Fruit fly (Drosophila melanogaster) whole organism, embryonic: ENCODE data around the gene Sec13.

Source experiments
- Aef1 ChIP-seq: fragments of 200-800 bp; sonication (Bioruptor generic); IDR thresholded peaks from 3 replicates; pipeline ENCODE4 v1.3.6; 2022; ENCODE audit warnings: missing biosample characterization, missing genetic modification characterization
- CG10366 ChIP-seq: fragments of 200-800 bp; sonication (Bioruptor generic); IDR thresholded peaks from 2 replicates; pipeline ENCODE4 v1.3.6; 2022; ENCODE audit warnings: missing biosample characterization, missing genetic modification characterization
- CG10959 ChIP-seq: fragments of 200-800 bp; sonication (Bioruptor generic); IDR thresholded peaks from 2 replicates; pipeline ENCODE4 v1.3.6; 2022; ENCODE audit warnings: missing biosample characterization, missing genetic modification characterization
- CG11723 ChIP-seq: fragments of 200-800 bp; sonication (Bioruptor generic); optimal IDR thresholded peaks from 2 replicates; lab custom pipeline; 2017; ENCODE audit warnings: missing biosample characterization, mild to moderate bottlenecking, missing genetic modification characterization
- CG12659 ChIP-seq: fragments of 200-800 bp; sonication (Bioruptor generic); optimal IDR thresholded peaks from 3 replicates; lab custom pipeline; 2017; ENCODE audit warnings: mild to moderate bottlenecking, missing biosample characterization, missing genetic modification reagents, missing genetic modification characterization
- CG16779 ChIP-seq: fragments of 200-800 bp; sonication (Bioruptor generic); IDR thresholded peaks from 2 replicates; pipeline ENCODE4 v1.3.6; 2022; ENCODE audit warnings: missing biosample characterization, missing genetic modification characterization
- CG16813 ChIP-seq: fragments of 200-800 bp; sonication (Bioruptor generic); IDR thresholded peaks from 3 replicates; pipeline ENCODE4 v1.3.6; 2022; ENCODE audit warnings: missing biosample characterization, missing genetic modification characterization; ENCODE audit not compliant: partially characterized antibody
- CG17186 ChIP-seq: fragments of 200-800 bp; sonication (Bioruptor generic); optimal IDR thresholded peaks from 3 replicates; lab custom pipeline; 2017; ENCODE audit warnings: missing biosample characterization, missing genetic modification reagents, missing genetic modification characterization
- CG17568 ChIP-seq: fragments of 200-800 bp; sonication (Bioruptor generic); optimal IDR thresholded peaks from 2 replicates; lab custom pipeline; 2018; ENCODE audit warnings: missing biosample characterization, mild to moderate bottlenecking, missing genetic modification characterization, moderate library complexity
- CG1832 ChIP-seq: fragments of 200-800 bp; sonication (Bioruptor generic); optimal IDR thresholded peaks from 2 replicates; lab custom pipeline; 2017; ENCODE audit warnings: missing biosample characterization, mild to moderate bottlenecking, missing genetic modification characterization, inconsistent platforms
- CG30403 ChIP-seq: fragments of 200-800 bp; sonication (Bioruptor generic); optimal IDR thresholded peaks from 3 replicates; lab custom pipeline; 2016; ENCODE audit warnings: missing biosample characterization, missing genetic modification characterization
- CG32532 ChIP-seq: fragments of 200-800 bp; sonication (Bioruptor generic); IDR thresholded peaks from 2 replicates; pipeline ENCODE4 v1.3.6; 2022; ENCODE audit warnings: missing biosample characterization, missing genetic modification characterization
- CG34422 ChIP-seq: fragments of 200-800 bp; sonication (Bioruptor generic); IDR thresholded peaks from 3 replicates; pipeline ENCODE4 v1.3.6; 2022; ENCODE audit warnings: missing biosample characterization, missing genetic modification characterization
- CG6689 ChIP-seq: fragments of 200-800 bp; sonication (Bioruptor generic); IDR thresholded peaks from 2 replicates; pipeline ENCODE4 v1.3.6; 2022; ENCODE audit warnings: missing biosample characterization, missing genetic modification characterization
- CG8089 ChIP-seq: fragments of 200-800 bp; sonication (Bioruptor generic); optimal IDR thresholded peaks from 3 replicates; lab custom pipeline; 2016; ENCODE audit warnings: missing biosample characterization, missing genetic modification characterization
- CTCF ChIP-seq: fragments of 200-800 bp; sonication (Bioruptor generic); optimal IDR thresholded peaks from 2 replicates; lab custom pipeline; 2017; ENCODE audit warnings: missing biosample characterization, mild to moderate bottlenecking, missing genetic modification characterization, moderate library complexity
- CkIIα-i1 ChIP-seq: fragments of 200-800 bp; sonication (Bioruptor generic); IDR thresholded peaks from 2 replicates; pipeline ENCODE4 v1.3.6; 2022; ENCODE audit warnings: missing biosample characterization, missing genetic modification characterization
- ERR ChIP-seq: fragments of 200-800 bp; sonication (Bioruptor generic); optimal IDR thresholded peaks from 2 replicates; lab custom pipeline; 2016; ENCODE audit warnings: missing biosample characterization, missing genetic modification characterization
- H2.0 ChIP-seq: fragments of 200-800 bp; sonication (Bioruptor generic); IDR thresholded peaks from 2 replicates; pipeline ENCODE4 v1.3.6; 2022; ENCODE audit warnings: missing biosample characterization, missing genetic modification characterization
- Lhr ChIP-seq: fragments of 200-800 bp; sonication (Bioruptor generic); optimal IDR thresholded peaks from 3 replicates; lab custom pipeline; 2017; ENCODE audit warnings: mild to moderate bottlenecking, missing biosample characterization, missing genetic modification reagents, missing genetic modification characterization
- Med ChIP-seq: fragments of 200-800 bp; sonication (Bioruptor generic); peaks from one replicate; lab custom pipeline; 2016; ENCODE audit warnings: missing biosample characterization, missing genetic modification characterization, mild to moderate bottlenecking, inconsistent platforms, moderate library complexity
- Myb ChIP-seq: fragments of 200-800 bp; sonication (Bioruptor generic); optimal IDR thresholded peaks from 2 replicates; lab custom pipeline; 2016; ENCODE audit warnings: missing biosample characterization, missing genetic modification characterization
- Nf-YA ChIP-seq: fragments of 200-800 bp; sonication (Bioruptor generic); IDR thresholded peaks from 2 replicates; pipeline ENCODE4 v1.3.6; 2022; ENCODE audit warnings: missing biosample characterization, missing genetic modification characterization
- Nf-YC ChIP-seq: fragments of 200-800 bp; optimal IDR thresholded peaks from 3 replicates; lab custom pipeline; 2019; ENCODE audit warnings: missing biosample characterization, mild to moderate bottlenecking, missing genetic modification characterization, moderate library complexity
- Side ChIP-seq: fragments of 200-800 bp; sonication (Bioruptor generic); optimal IDR thresholded peaks from 2 replicates; lab custom pipeline; 2016; ENCODE audit warnings: missing biosample characterization, missing genetic modification characterization
- TFAM ChIP-seq: fragments of 200-800 bp; sonication (Bioruptor generic); optimal IDR thresholded peaks from 2 replicates; lab custom pipeline; 2017; ENCODE audit warnings: missing biosample characterization, missing genetic modification characterization, inconsistent platforms
- ac ChIP-seq: fragments of 200-800 bp; sonication (Bioruptor generic); optimal IDR thresholded peaks from 3 replicates; lab custom pipeline; 2017; ENCODE audit warnings: missing biosample characterization, mild to moderate bottlenecking, missing genetic modification characterization
- ap ChIP-seq: fragments of 200-800 bp; sonication (Bioruptor generic); IDR thresholded peaks from 2 replicates; pipeline ENCODE4 v1.3.6; 2022; ENCODE audit warnings: missing biosample characterization, missing genetic modification characterization
- bab2 ChIP-seq: fragments of 200-800 bp; sonication (Bioruptor generic); optimal IDR thresholded peaks from 2 replicates; lab custom pipeline; 2016; ENCODE audit warnings: missing biosample characterization, missing genetic modification characterization
- bowl ChIP-seq: fragments of 200-800 bp; sonication (Bioruptor generic); IDR thresholded peaks from 2 replicates; pipeline ENCODE4 v1.3.6; 2022; ENCODE audit warnings: missing biosample characterization, missing genetic modification characterization
- cad ChIP-seq: fragments of >200 bp; optimal IDR thresholded peaks from 2 replicates; lab custom pipeline; 2017; ENCODE audit warnings: missing biosample characterization, missing genetic modification characterization
- cwo ChIP-seq: fragments of 200-800 bp; sonication (Bioruptor generic); optimal IDR thresholded peaks from 3 replicates; lab custom pipeline; 2017; ENCODE audit warnings: missing biosample characterization, missing genetic modification characterization, mild to moderate bottlenecking, moderate library complexity, missing genetic modification reagents
- ewg ChIP-seq: fragments of 200-800 bp; sonication (Bioruptor generic); optimal IDR thresholded peaks from 3 replicates; lab custom pipeline; 2017; ENCODE audit warnings: mild to moderate bottlenecking, missing biosample characterization, missing genetic modification reagents, missing genetic modification characterization
- gro ChIP-seq: fragments of 200-800 bp; sonication (Bioruptor generic); optimal IDR thresholded peaks from 2 replicates; lab custom pipeline; 2016; ENCODE audit warnings: missing biosample characterization, missing genetic modification characterization
- hkb ChIP-seq, 2 experiments: fragments of 200-800 bp in 1 of 2; fragments of >200 bp in 1 of 2; sonication (Bioruptor generic) in 1 of 2; IDR thresholded peaks in 1 of 2; optimal IDR thresholded peaks in 1 of 2; 2 replicates each; pipeline versions ENCODE4 v1.3.6 to Lab custom; 2017 to 2022; ENCODE audit warnings: missing biosample characterization in 1 of 2, missing genetic modification characterization in 1 of 2
- insv ChIP-seq, 2 experiments: fragments of 200-800 bp; sonication (Bioruptor generic); optimal IDR thresholded peaks; 3 replicates each; lab custom pipeline; 2016 to 2018; ENCODE audit warnings: missing biosample characterization in 2 of 2, missing genetic modification characterization in 2 of 2
- nom ChIP-seq: fragments of 200-800 bp; sonication (Bioruptor generic); optimal IDR thresholded peaks from 2 replicates; lab custom pipeline; 2017; ENCODE audit warnings: missing biosample characterization, missing genetic modification characterization, mild to moderate bottlenecking, moderate library complexity, missing genetic modification reagents
- onecut ChIP-seq: fragments of 200-800 bp; sonication (Bioruptor generic); IDR thresholded peaks from 2 replicates; pipeline ENCODE4 v1.3.6; 2022; ENCODE audit warnings: missing biosample characterization, missing genetic modification characterization
- otp ChIP-seq: fragments of 200-800 bp; sonication (Bioruptor generic); IDR thresholded peaks from 3 replicates; pipeline ENCODE4, ENCODE4 v1.3.6; 2022; ENCODE audit warnings: missing biosample characterization, missing genetic modification characterization
- peb ChIP-seq: fragments of 200-800 bp; sonication (Bioruptor generic); IDR thresholded peaks from 2 replicates; pipeline ENCODE4 v1.3.6; 2022; ENCODE audit warnings: missing biosample characterization, missing genetic modification characterization
- prd ChIP-seq, 3 experiments: fragments of >200 bp in 2 of 3; fragments of 200-800 bp in 1 of 3; sonication (Bioruptor generic) in 1 of 3; optimal IDR thresholded peaks in 2 of 3; IDR thresholded peaks in 1 of 3; 2 replicates in 2 of 3; 3 replicates in 1 of 3; pipeline versions ENCODE4 v1.3.6 to Lab custom; 2017 to 2022; ENCODE audit warnings: missing biosample characterization in 1 of 3, missing genetic modification characterization in 1 of 3
- psq ChIP-seq: fragments of 200-800 bp; sonication (Bioruptor generic); optimal IDR thresholded peaks from 2 replicates; lab custom pipeline; 2017; ENCODE audit warnings: missing biosample characterization, missing genetic modification characterization
- sens ChIP-seq: fragments of 200-800 bp; sonication (Bioruptor generic); peaks from one replicate; lab custom pipeline; 2016; ENCODE audit warnings: missing biosample characterization, missing genetic modification characterization
- slou ChIP-seq: fragments of 200-800 bp; sonication (Bioruptor generic); optimal IDR thresholded peaks from 3 replicates; lab custom pipeline; 2016; ENCODE audit warnings: missing biosample characterization, missing genetic modification characterization
- slp2 ChIP-seq: fragments of 200-800 bp; sonication (Bioruptor generic); optimal IDR thresholded peaks from 2 replicates; lab custom pipeline; 2016; ENCODE audit warnings: missing biosample characterization, missing genetic modification characterization
- sob ChIP-seq: fragments of 200-800 bp; sonication (Bioruptor generic); IDR thresholded peaks from 2 replicates; pipeline ENCODE4 v1.3.6; 2022; ENCODE audit warnings: missing biosample characterization, missing genetic modification characterization
- sr ChIP-seq: fragments of 200-800 bp; sonication (Bioruptor generic); IDR thresholded peaks from 3 replicates; pipeline ENCODE4 v1.3.6; 2022; ENCODE audit warnings: missing biosample characterization, missing genetic modification characterization
- ssp ChIP-seq: fragments of 200-800 bp; sonication (Bioruptor generic); IDR thresholded peaks from 2 replicates; pipeline ENCODE4 v1.3.6; 2022; ENCODE audit warnings: missing biosample characterization, missing genetic modification characterization
- tap ChIP-seq: fragments of 200-800 bp; optimal IDR thresholded peaks from 3 replicates; lab custom pipeline; 2019; ENCODE audit warnings: missing biosample characterization, mild to moderate bottlenecking, missing genetic modification characterization, moderate library complexity
- tio ChIP-seq: fragments of 200-800 bp; sonication (Bioruptor generic); optimal IDR thresholded peaks from 2 replicates; lab custom pipeline; 2017; ENCODE audit warnings: missing biosample characterization, missing genetic modification characterization, inconsistent platforms
- vvl ChIP-seq: fragments of 200-800 bp; sonication (Bioruptor generic); IDR thresholded peaks from 2 replicates; pipeline ENCODE4 v1.3.6; 2022; ENCODE audit warnings: missing biosample characterization, missing genetic modification characterization

Sec13 gene

dm6 chr3R:23356920-23357386 is 875 bp downstream of the Sec13 start (continued):
- no peak for TF ChIP-seq ERR
- peak; percentile 11 for TF ChIP-seq bab2 (GFP tag; lab: Kevin White, UChicago)
- peak in 1 of 2 experiments; percentile 46 for TF ChIP-seq insv (GFP tag; optimal IDR thresholded peaks at IDR 0.05; lab: Kevin White, UChicago)
- TF ChIP-seq CG16779 (GFP tag; lab: Robert Waterston, UW), result 0 out of 2 replicates have a peak, but pooled peaks have one; percentile 29
- TF ChIP-seq sob (GFP tag; lab: Robert Waterston, UW), result peak; percentile 81
- peak; percentile 68 for TF ChIP-seq Nf-YA (GFP tag; lab: Robert Waterston, UW)
- peak; percentile 74 for TF ChIP-seq sens
- TF ChIP-seq tio (GFP tag; lab: Kevin White, UChicago), result no peak
- peak; percentile 73 for TF ChIP-seq Med (GFP tag; lab: Kevin White, UChicago)
- TF ChIP-seq CG1832 (GFP tag; lab: Kevin White, UChicago), result no peak
- peak; percentile 64 for TF ChIP-seq ssp (GFP tag; lab: Robert Waterston, UW)
- TF ChIP-seq Nf-YC, result peak; percentile 79
- no peak for TF ChIP-seq Side (GFP tag; lab: Kevin White, UChicago)
- peak; percentile 62 for TF ChIP-seq psq (GFP tag; lab: Kevin White, UChicago)
- peak; percentile 40; the same call in 1 of the 2 replicates for TF ChIP-seq bowl (GFP tag; lab: Robert Waterston, UW)
- TF ChIP-seq CG16813 (GFP tag; lab: Robert Waterston, UW), result no peak
- TF ChIP-seq CG30403 (GFP tag; lab: Kevin White, UChicago), result peak; percentile 72
- TF ChIP-seq Myb (GFP tag; lab: Kevin White, UChicago), result no peak
- TF ChIP-seq ap (GFP tag; lab: Robert Waterston, UW), result peak; percentile 69
- peak; percentile 59; the same call in 2 of the 3 replicates for TF ChIP-seq Aef1 (GFP tag; lab: Robert Waterston, UW)
- TF ChIP-seq CG11723 (GFP tag; lab: Kevin White, UChicago), result peak; percentile 57
- peak; percentile 91 for TF ChIP-seq vvl (GFP tag; lab: Robert Waterston, UW)
- peak; percentile 86 for TF ChIP-seq CG32532 (GFP tag; lab: Robert Waterston, UW)
- no peak for TF ChIP-seq CTCF (GFP tag; lab: Kevin White, UChicago)
- no peak for TF ChIP-seq slp2 (GFP tag; lab: Kevin White, UChicago)
- no peak for TF ChIP-seq CG8089
- TF ChIP-seq otp (GFP tag; lab: Robert Waterston, UW), result 0 out of 3 replicates have a peak, but pooled peaks have one; percentile 46
- TF ChIP-seq gro (GFP tag; lab: Kevin White, UChicago), result no peak
- no peak for TF ChIP-seq sr (GFP tag; lab: Robert Waterston, UW)
- TF ChIP-seq nom, result peak; percentile 30
- TF ChIP-seq cwo (GFP tag; lab: Kevin White, UChicago), result peak; percentile 62
- TF ChIP-seq CG17568 (GFP tag; lab: Kevin White, UChicago), result no peak
- peak; percentile 87 for TF ChIP-seq CG6689 (GFP tag; lab: Robert Waterston, UW)
- TF ChIP-seq CkIIα-i1 (GFP tag; lab: Robert Waterston, UW), result no peak
- TF ChIP-seq ac, result no peak
- TF ChIP-seq CG10959, result peak; percentile 35; the same call in 1 of the 2 replicates
- no peak for TF ChIP-seq prd (optimal IDR thresholded peaks at IDR 0.05; lab: Kevin White, UChicago)
- TF ChIP-seq prd (GFP tag; IDR thresholded peaks at IDR 0.05; lab: Robert Waterston, UW), result peak; percentile 75
- no peak for TF ChIP-seq slou (GFP tag; lab: Kevin White, UChicago)
- TF ChIP-seq tap, result peak; percentile 9
- peak; percentile 94 for TF ChIP-seq CG12659 (GFP tag; lab: Kevin White, UChicago)
- TF ChIP-seq CG34422 (GFP tag; lab: Robert Waterston, UW), result peak; percentile 80; the same call in 2 of the 3 replicates
- TF ChIP-seq CG10366 (GFP tag; lab: Robert Waterston, UW), result peak; percentile 76
- TF ChIP-seq H2.0, result peak; percentile 73
- no peak for TF ChIP-seq hkb (optimal IDR thresholded peaks at IDR 0.05; lab: Kevin White, UChicago)
- peak; percentile 84 for TF ChIP-seq hkb (GFP tag; IDR thresholded peaks at IDR 0.05; lab: Robert Waterston, UW)
- peak; percentile 76 for TF ChIP-seq ewg (GFP tag; lab: Kevin White, UChicago)
- TF ChIP-seq CG17186 (GFP tag; lab: Kevin White, UChicago), result no peak
- peak; percentile 13 for TF ChIP-seq Lhr
- TF ChIP-seq onecut (GFP tag; lab: Robert Waterston, UW), result peak; percentile 52
- TF ChIP-seq TFAM (GFP tag; lab: Kevin White, UChicago), result no peak
- no peak for TF ChIP-seq cad (GFP tag; lab: Kevin White, UChicago)
- peak; percentile 21; the same call in 1 of the 2 replicates for TF ChIP-seq peb (GFP tag; lab: Robert Waterston, UW)
